Fruit fly (Drosophila melanogaster) whole organism, embryonic: Measurements from ENCODE around the gene CG14253.
A peak's percentile ranks its signal among the peaks of the same experiment; 100 is the strongest.

Experiments
- CG1024 ChIP-seq: fragments of 200-800 bp; sonication (Bioruptor generic); IDR thresholded peaks from 2 replicates; pipeline ENCODE4 v1.3.6; 2022; ENCODE audit warnings: missing biosample characterization, missing genetic modification characterization
- CG12219 ChIP-seq: fragments of 200-800 bp; sonication (Bioruptor generic); optimal IDR thresholded peaks from 3 replicates; lab custom pipeline; 2018; ENCODE audit warnings: missing biosample characterization, mild to moderate bottlenecking, missing genetic modification characterization
- CG13287 ChIP-seq: fragments of 200-800 bp; sonication (Bioruptor generic); IDR thresholded peaks from 2 replicates; pipeline ENCODE4 v1.3.6; 2022; ENCODE audit warnings: missing biosample characterization, missing genetic modification characterization; ENCODE audit not compliant: partially characterized antibody
- CG13424 ChIP-seq: fragments of 200-800 bp; sonication (Bioruptor generic); optimal IDR thresholded peaks from 2 replicates; lab custom pipeline; 2019; ENCODE audit warnings: missing biosample characterization, mild to moderate bottlenecking, missing genetic modification characterization, moderate library complexity
- CG14441 ChIP-seq: fragments of 200-800 bp; sonication (Bioruptor generic); IDR thresholded peaks from 2 replicates; pipeline ENCODE4 v1.3.6; 2022; ENCODE audit warnings: missing biosample characterization, missing genetic modification characterization
- CG14965 ChIP-seq: fragments of 200-800 bp; sonication (Bioruptor generic); optimal IDR thresholded peaks from 2 replicates; lab custom pipeline; 2016; ENCODE audit warnings: missing biosample characterization, missing genetic modification characterization, borderline replicate concordance
- CG15601 ChIP-seq: fragments of 200-800 bp; sonication (Bioruptor generic); optimal IDR thresholded peaks from 3 replicates; lab custom pipeline; 2019; ENCODE audit warnings: missing biosample characterization, mild to moderate bottlenecking, missing genetic modification characterization, moderate library complexity
- CG16815 ChIP-seq: fragments of 200-800 bp; sonication (Bioruptor generic); optimal IDR thresholded peaks from 3 replicates; lab custom pipeline; 2017; ENCODE audit warnings: missing biosample characterization, mild to moderate bottlenecking, missing genetic modification characterization
- CG3281 ChIP-seq: fragments of 200-800 bp; sonication (Bioruptor generic); optimal IDR thresholded peaks from 3 replicates; lab custom pipeline; 2017; ENCODE audit warnings: missing biosample characterization, mild to moderate bottlenecking, missing genetic modification characterization
- CG3407 ChIP-seq: fragments of 200-800 bp; sonication (Bioruptor generic); optimal IDR thresholded peaks from 2 replicates; lab custom pipeline; 2018; ENCODE audit warnings: missing biosample characterization, mild to moderate bottlenecking, missing genetic modification characterization
- CG34376 ChIP-seq: fragments of 200-800 bp; sonication (Bioruptor generic); optimal IDR thresholded peaks from 2 replicates; lab custom pipeline; 2018; ENCODE audit warnings: missing biosample characterization, mild to moderate bottlenecking, missing genetic modification characterization
- CG3726 ChIP-seq: fragments of 200-800 bp; sonication (Bioruptor generic); IDR thresholded peaks from 3 replicates; pipeline ENCODE4, ENCODE4 v1.3.6; 2022; ENCODE audit warnings: missing biosample characterization, missing genetic modification characterization
- CG7372 ChIP-seq: fragments of 200-800 bp; sonication (Bioruptor generic); IDR thresholded peaks from 2 replicates; pipeline ENCODE4 v1.3.6; 2022; ENCODE audit warnings: missing biosample characterization, missing genetic modification characterization
- CG8924 ChIP-seq: fragments of 200-800 bp; optimal IDR thresholded peaks from 3 replicates; lab custom pipeline; 2019; ENCODE audit warnings: missing biosample characterization, mild to moderate bottlenecking, missing genetic modification characterization, moderate library complexity
- CG9609 ChIP-seq: fragments of 200-800 bp; sonication (Bioruptor generic); optimal IDR thresholded peaks from 3 replicates; lab custom pipeline; 2016; ENCODE audit warnings: missing biosample characterization, missing genetic modification characterization
- CG9932 ChIP-seq: fragments of 200-800 bp; sonication (Bioruptor generic); IDR thresholded peaks from 2 replicates; pipeline ENCODE4 v1.3.6; 2022; ENCODE audit warnings: missing biosample characterization, missing genetic modification characterization
- Dip3 ChIP-seq: fragments of 200-800 bp; sonication (Bioruptor generic); optimal IDR thresholded peaks from 3 replicates; lab custom pipeline; 2016; ENCODE audit warnings: missing biosample characterization, missing genetic modification characterization
- Fer1 ChIP-seq: fragments of 200-800 bp; sonication (Bioruptor generic); optimal IDR thresholded peaks from 2 replicates; lab custom pipeline; 2017; ENCODE audit warnings: missing biosample characterization, mild to moderate bottlenecking, missing genetic modification characterization
- MTF-1 ChIP-seq: fragments of 200-800 bp; sonication (Bioruptor generic); optimal IDR thresholded peaks from 2 replicates; lab custom pipeline; 2018; ENCODE audit warnings: missing biosample characterization, mild to moderate bottlenecking, missing genetic modification characterization, borderline replicate concordance
- Mes4 ChIP-seq: fragments of 200-800 bp; sonication (Bioruptor generic); optimal IDR thresholded peaks from 2 replicates; lab custom pipeline; 2016; ENCODE audit warnings: missing biosample characterization, missing genetic modification characterization
- Opbp ChIP-seq: fragments of 200-800 bp; sonication (Bioruptor generic); IDR thresholded peaks from 3 replicates; pipeline ENCODE4 v1.3.6; 2022; ENCODE audit warnings: missing biosample characterization, missing genetic modification characterization; ENCODE audit not compliant: partially characterized antibody
- PHDP ChIP-seq: fragments of 200-800 bp; sonication (Bioruptor generic); optimal IDR thresholded peaks from 3 replicates; lab custom pipeline; 2018; ENCODE audit warnings: missing biosample characterization, mild to moderate bottlenecking, missing genetic modification characterization, moderate library complexity
- Stat92E ChIP-seq, 3 experiments: fragments of >200 bp in 2 of 3; fragments of 200-800 bp in 1 of 3; sonication (Bioruptor generic) in 1 of 3; optimal IDR thresholded peaks; 2 replicates each; lab custom pipeline; 2017 to 2019; ENCODE audit warnings: missing biosample characterization in 3 of 3, missing genetic modification characterization in 3 of 3, mild to moderate bottlenecking in 1 of 3, moderate library complexity in 1 of 3
- Trl ChIP-seq, 3 experiments: fragments of >200 bp in 2 of 3; fragments of 200-800 bp in 1 of 3; sonication (Bioruptor generic) in 1 of 3; optimal IDR thresholded peaks; 2 replicates in 1 of 3; 3 replicates in 2 of 3; lab custom pipeline; 2016 to 2017; ENCODE audit warnings: missing biosample characterization in 1 of 3, missing genetic modification characterization in 1 of 3
- Usf ChIP-seq: fragments of 200-800 bp; sonication (Bioruptor generic); optimal IDR thresholded peaks from 2 replicates; lab custom pipeline; 2017; ENCODE audit warnings: missing genotype, missing biosample characterization, missing genetic modification characterization
- aop ChIP-seq: fragments of 200-800 bp; sonication (Bioruptor generic); IDR thresholded peaks from 2 replicates; pipeline ENCODE4 v1.3.6; 2022; ENCODE audit warnings: missing biosample characterization, missing genetic modification characterization
- bowl ChIP-seq: fragments of 200-800 bp; sonication (Bioruptor generic); IDR thresholded peaks from 2 replicates; pipeline ENCODE4 v1.3.6; 2022; ENCODE audit warnings: missing biosample characterization, missing genetic modification characterization
- br ChIP-seq: fragments of >200 bp; optimal IDR thresholded peaks from 2 replicates; lab custom pipeline; 2017
- cad ChIP-seq: fragments of >200 bp; optimal IDR thresholded peaks from 2 replicates; lab custom pipeline; 2017; ENCODE audit warnings: missing biosample characterization, missing genetic modification characterization
- chn ChIP-seq: fragments of 200-800 bp; sonication (Bioruptor generic); optimal IDR thresholded peaks from 2 replicates; lab custom pipeline; 2016; ENCODE audit warnings: missing biosample characterization, missing genetic modification characterization
- ci ChIP-seq: fragments of 200-800 bp; sonication (Bioruptor generic); IDR thresholded peaks from 3 replicates; pipeline ENCODE4 v1.3.6; 2022; ENCODE audit warnings: missing biosample characterization, missing genetic modification characterization
- crp ChIP-seq, 2 experiments: fragments of 200-800 bp; sonication (Bioruptor generic); optimal IDR thresholded peaks; 2 replicates in 1 of 2; 3 replicates in 1 of 2; lab custom pipeline; 2017; ENCODE audit warnings: missing biosample characterization in 2 of 2, missing genetic modification characterization in 2 of 2, mild to moderate bottlenecking in 1 of 2, moderate library complexity in 1 of 2
- dysf ChIP-seq: fragments of 200-800 bp; sonication (Bioruptor generic); IDR thresholded peaks from 3 replicates; pipeline ENCODE4 v1.3.6; 2022; ENCODE audit warnings: missing biosample characterization, missing genetic modification characterization
- ems ChIP-seq: fragments of 200-800 bp; sonication (Bioruptor generic); optimal IDR thresholded peaks from 3 replicates; lab custom pipeline; 2016; ENCODE audit warnings: missing biosample characterization, missing genetic modification characterization
- fru ChIP-seq: fragments of >200 bp; optimal IDR thresholded peaks from 2 replicates; lab custom pipeline; 2017
- grn ChIP-seq: fragments of 200-800 bp; sonication (Bioruptor generic); optimal IDR thresholded peaks from 3 replicates; lab custom pipeline; 2017; ENCODE audit warnings: missing biosample characterization, missing genetic modification characterization
- hb ChIP-seq: fragments of 200-800 bp; sonication (Bioruptor generic); IDR thresholded peaks from 3 replicates; pipeline ENCODE4 v1.3.6; 2022; ENCODE audit warnings: missing biosample characterization, missing genetic modification characterization; ENCODE audit not compliant: partially characterized antibody
- hbn ChIP-seq: fragments of 200-800 bp; sonication (Bioruptor generic); IDR thresholded peaks from 2 replicates; pipeline ENCODE4 v1.3.6; 2022; ENCODE audit warnings: missing biosample characterization, missing genetic modification characterization; ENCODE audit not compliant: partially characterized antibody
- inv ChIP-seq: fragments of 200-800 bp; sonication (Bioruptor generic); IDR thresholded peaks from 2 replicates; pipeline ENCODE4 v1.3.6; 2022; ENCODE audit warnings: missing biosample characterization, missing genetic modification characterization; ENCODE audit not compliant: partially characterized antibody
- nom ChIP-seq: fragments of 200-800 bp; sonication (Bioruptor generic); optimal IDR thresholded peaks from 2 replicates; lab custom pipeline; 2017; ENCODE audit warnings: missing biosample characterization, missing genetic modification characterization, mild to moderate bottlenecking, moderate library complexity, missing genetic modification reagents
- pnt ChIP-seq: fragments of 200-800 bp; sonication (Bioruptor generic); optimal IDR thresholded peaks from 3 replicates; lab custom pipeline; 2016; ENCODE audit warnings: missing biosample characterization, missing genetic modification characterization
- sc ChIP-seq, 3 experiments: fragments of >200 bp in 2 of 3; fragments of 200-800 bp in 1 of 3; sonication (Bioruptor generic) in 1 of 3; optimal IDR thresholded peaks; 2 replicates in 2 of 3; 3 replicates in 1 of 3; lab custom pipeline; 2017; ENCODE audit warnings: mild to moderate bottlenecking in 1 of 3, missing biosample characterization in 1 of 3, missing genetic modification characterization in 1 of 3, missing genetic modification reagents in 1 of 3
- slbo ChIP-seq: fragments of 200-800 bp; sonication (Bioruptor generic); IDR thresholded peaks from 2 replicates; pipeline ENCODE4 v1.3.6; 2022; ENCODE audit warnings: missing biosample characterization, missing genetic modification characterization
- slp2 ChIP-seq: fragments of 200-800 bp; sonication (Bioruptor generic); optimal IDR thresholded peaks from 2 replicates; lab custom pipeline; 2016; ENCODE audit warnings: missing biosample characterization, missing genetic modification characterization
- sna ChIP-seq: fragments of 200-800 bp; sonication (Bioruptor generic); IDR thresholded peaks from 2 replicates; pipeline ENCODE4 v1.3.6; 2022; ENCODE audit warnings: missing biosample characterization, missing genetic modification characterization; ENCODE audit not compliant: partially characterized antibody
- tup ChIP-seq: fragments of 200-800 bp; sonication (Bioruptor generic); optimal IDR thresholded peaks from 2 replicates; lab custom pipeline; 2016; ENCODE audit warnings: missing biosample characterization, mild to moderate bottlenecking, missing genetic modification characterization, moderate library complexity
- tx ChIP-seq: fragments of 200-800 bp; sonication (Bioruptor generic); optimal IDR thresholded peaks from 2 replicates; lab custom pipeline; 2016; ENCODE audit warnings: missing biosample characterization, missing genetic modification characterization
- vnd ChIP-seq: fragments of 200-800 bp; sonication (Bioruptor generic); IDR thresholded peaks from 3 replicates; pipeline ENCODE4 v1.3.6; 2022; ENCODE audit warnings: missing biosample characterization, missing genetic modification characterization; ENCODE audit not compliant: partially characterized antibody
- zen2 ChIP-seq: fragments of 200-800 bp; sonication (Bioruptor generic); IDR thresholded peaks from 3 replicates; pipeline ENCODE4 v1.3.6; 2022; ENCODE audit warnings: missing biosample characterization, missing genetic modification characterization; ENCODE audit not compliant: partially characterized antibody

The CG14253 gene

DNA sequence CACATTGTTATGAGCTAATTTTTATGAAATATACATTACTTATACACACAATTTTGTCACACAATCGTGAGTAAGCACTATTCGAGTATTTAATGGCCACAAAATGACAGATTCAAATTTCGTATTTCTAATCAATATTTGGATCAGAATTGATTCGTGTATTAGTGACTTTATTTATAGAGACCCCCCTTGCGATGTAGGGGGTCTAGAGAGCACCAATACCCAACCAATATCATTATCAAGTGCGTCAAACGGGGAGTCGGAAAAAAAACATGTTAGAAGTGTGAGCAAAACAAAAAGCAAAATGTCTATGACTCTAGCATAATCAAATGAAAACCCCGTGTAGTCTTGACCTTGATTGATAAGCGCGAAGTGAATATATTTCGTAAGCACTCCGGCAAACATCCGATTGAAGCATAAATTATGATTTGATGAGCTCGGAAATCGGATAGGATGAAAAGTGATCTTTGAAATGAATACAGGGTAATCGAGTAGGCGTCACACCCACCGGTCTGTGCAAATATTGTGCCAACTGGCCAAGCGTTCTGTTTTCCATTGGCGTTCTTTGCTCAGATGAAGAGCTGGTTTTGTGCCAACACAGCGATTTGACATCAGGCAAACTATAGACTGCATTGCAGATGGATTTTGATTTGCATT, 26.0 kb upstream of the CG14253 start (continued):
- TF ChIP-seq ems (no peak), CG3726 (GFP tag; lab: Robert Waterston, UW) (no peak), crp (GFP tag; optimal IDR thresholded peaks at IDR 0.05; lab: Kevin White, UChicago) (no peak), MTF-1 (GFP tag; lab: Kevin White, UChicago) (no peak), CG9932 (GFP tag; lab: Robert Waterston, UW) (0 out of 2 replicates have a peak, but pooled peaks have one; percentile 29), CG3281 (GFP tag; lab: Kevin White, UChicago) (no peak), br (lab: Kevin White, UChicago) (no peak), CG7372 (GFP tag; lab: Robert Waterston, UW) (no peak), slbo (peak; percentile 42), pnt (GFP tag; lab: Kevin White, UChicago) (no peak), zen2 (GFP tag; lab: Robert Waterston, UW) (no peak), slp2 (GFP tag; lab: Kevin White, UChicago) (no peak), CG1024 (GFP tag; lab: Robert Waterston, UW) (no peak), grn (peak; percentile 30), nom (GFP tag; lab: Kevin White, UChicago) (no peak), Opbp (GFP tag; lab: Robert Waterston, UW) (no peak), tx (GFP tag; lab: Kevin White, UChicago) (no peak), CG14965 (GFP tag; lab: Kevin White, UChicago) (no peak), CG14441 (GFP tag; lab: Robert Waterston, UW) (0 out of 2 replicates have a peak, but pooled peaks have one; percentile 14), Stat92E (GFP tag; optimal IDR thresholded peaks at IDR 0.05; lab: Kevin White, UChicago) (no peak), CG16815 (no peak), vnd (GFP tag; lab: Robert Waterston, UW) (no peak), PHDP (peak; percentile 3), hb (GFP tag; lab: Robert Waterston, UW) (no peak), ci (GFP tag; lab: Robert Waterston, UW) (no peak), inv (GFP tag; lab: Robert Waterston, UW) (no peak), sna (no peak), dysf (no peak), CG12219 (no peak), CG8924 (tag; lab: Kevin White, UChicago) (no peak), Dip3 (GFP tag; lab: Kevin White, UChicago) (no peak), CG34376 (GFP tag; lab: Kevin White, UChicago) (peak; percentile 90), Fer1 (GFP tag; lab: Kevin White, UChicago) (peak; percentile 40), Mes4 (GFP tag; lab: Kevin White, UChicago) (no peak), aop (no peak), Trl (optimal IDR thresholded peaks at IDR 0.05; lab: Kevin White, UChicago) (no peak), Trl (GFP tag; optimal IDR thresholded peaks at IDR 0.05; lab: Kevin White, UChicago) (no peak), fru (lab: Kevin White, UChicago) (no peak), cad (GFP tag; lab: Kevin White, UChicago) (no peak), bowl (no peak), CG15601 (tag; lab: Kevin White, UChicago) (no peak), CG13424 (tag; lab: Kevin White, UChicago) (no peak), sc (optimal IDR thresholded peaks at IDR 0.05; lab: Kevin White, UChicago) (no peak), sc (GFP tag; optimal IDR thresholded peaks at IDR 0.05; lab: Kevin White, UChicago) (no peak), tup (GFP tag; lab: Kevin White, UChicago) (no peak), CG13287 (no peak), Usf (no peak), CG9609 (GFP tag; lab: Kevin White, UChicago) (no peak), hbn (GFP tag; lab: Robert Waterston, UW) (no peak), CG3407 (no peak), chn (GFP tag; lab: Kevin White, UChicago) (peak; percentile 24)
